Worm (Caenorhabditis elegans): ENCODE data around the gene hil-3.

DNA sequence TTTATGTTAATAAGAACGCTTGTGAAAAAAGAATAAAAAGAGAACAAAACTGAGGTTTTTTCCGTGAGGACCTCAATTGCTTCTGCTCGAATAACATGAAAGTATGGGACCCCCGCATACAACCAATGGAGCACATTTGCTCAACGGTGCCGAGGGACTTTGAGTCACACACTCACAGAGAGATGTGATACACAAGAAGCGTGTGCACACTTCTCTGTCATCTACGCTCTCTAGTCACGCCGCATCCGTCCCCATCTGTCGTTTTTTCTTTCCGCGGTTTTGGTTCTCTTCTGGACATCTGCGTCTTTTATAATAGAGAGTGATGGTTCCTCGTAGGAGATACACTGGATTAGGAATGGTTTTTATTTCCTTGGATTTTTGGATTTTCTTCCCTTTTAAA lies 47.0 kb downstream of the hil-3 start:
- TF ChIP-seq ces-1 (GFP tag; optimal IDR thresholded peaks at IDR 0.05) (peak; percentile 26), ceh-83 (GFP tag; optimal IDR thresholded peaks at IDR 0.05) (no peak)
